Fruit fly (Drosophila melanogaster) whole organism, prepupa: ENCODE measurements around the gene acj6.

Experiments
- Blimp-1 ChIP-seq: fragments of 200-800 bp; sonication (Bioruptor generic); optimal IDR thresholded peaks from 3 replicates; lab custom pipeline; 2017; ENCODE audit warnings: missing biosample characterization, missing genetic modification characterization, mild to moderate bottlenecking, moderate library complexity, missing genetic modification reagents
- Eip78C ChIP-seq: fragments of 200-800 bp; sonication (Bioruptor generic); peaks from one replicate; lab custom pipeline; 2016; ENCODE audit warnings: missing biosample characterization, missing genetic modification characterization
- Ets96B ChIP-seq: fragments of 200-800 bp; optimal IDR thresholded peaks from 2 replicates; lab custom pipeline; 2019; ENCODE audit warnings: missing biosample characterization, mild to moderate bottlenecking, missing genetic modification characterization, moderate library complexity
- Hr38 ChIP-seq: sonication (Bioruptor generic); optimal IDR thresholded peaks from 2 replicates; lab custom pipeline; 2016; ENCODE audit warnings: missing biosample characterization, missing genetic modification characterization
- Hr39 ChIP-seq: fragments of 200-800 bp; sonication (Bioruptor generic); optimal IDR thresholded peaks from 2 replicates; lab custom pipeline; 2016; ENCODE audit warnings: missing biosample characterization, missing genetic modification characterization
- cyc ChIP-seq: fragments of 200-800 bp; sonication (Bioruptor generic); optimal IDR thresholded peaks from 3 replicates; lab custom pipeline; 2016; ENCODE audit warnings: missing biosample characterization, missing genetic modification characterization
- fd59A ChIP-seq: fragments of 200-800 bp; sonication (Bioruptor generic); optimal IDR thresholded peaks from 2 replicates; lab custom pipeline; 2017; ENCODE audit warnings: missing biosample characterization, mild to moderate bottlenecking, missing genetic modification characterization, missing genetic modification reagents
- fkh ChIP-seq: fragments of 200-800 bp; sonication (Bioruptor generic); optimal IDR thresholded peaks from 3 replicates; lab custom pipeline; 2017; ENCODE audit warnings: missing biosample characterization, mild to moderate bottlenecking, missing genetic modification characterization, moderate library complexity
- svp ChIP-seq: fragments of 200-800 bp; sonication (Bioruptor generic); peaks from one replicate; lab custom pipeline; 2016; ENCODE audit warnings: missing biosample characterization, missing genetic modification characterization
- vri ChIP-seq: fragments of 200-800 bp; sonication (Bioruptor generic); optimal IDR thresholded peaks from 3 replicates; lab custom pipeline; 2016; ENCODE audit warnings: missing biosample characterization, mild to moderate bottlenecking, missing genetic modification characterization

acj6 gene

dm6 chrX:15303176-15304115, 75.4 kb downstream of the acj6 start (continued):
- TF ChIP-seq Eip78C (GFP tag; lab: Kevin White, UChicago) = peak; percentile 18
- TF ChIP-seq cyc (GFP tag; lab: Kevin White, UChicago) = no peak
- TF ChIP-seq Blimp-1 (GFP tag; lab: Kevin White, UChicago) = peak; percentile 13
- no peak for TF ChIP-seq Hr38 (GFP tag; lab: Kevin White, UChicago)
- peak; percentile 75 for TF ChIP-seq fkh (GFP tag; lab: Kevin White, UChicago)
- TF ChIP-seq Ets96B = no peak
- TF ChIP-seq fd59A (GFP tag; lab: Kevin White, UChicago) = no peak

- TF ChIP-seq Ets96B (no peak), vri (GFP tag; lab: Kevin White, UChicago) (peak; percentile 17), Hr39 (GFP tag; lab: Kevin White, UChicago) (no peak), svp (GFP tag; lab: Kevin White, UChicago) (peak; percentile 58)
- TF ChIP-seq, all 60 proteins: peak for 2
Observed at dm6 chrX:15301175-15301574, 77.7 kb downstream of the acj6 start.
